Worm (Caenorhabditis elegans): ENCODE results near the gene syg-2.

syg-2 gene

DNA sequence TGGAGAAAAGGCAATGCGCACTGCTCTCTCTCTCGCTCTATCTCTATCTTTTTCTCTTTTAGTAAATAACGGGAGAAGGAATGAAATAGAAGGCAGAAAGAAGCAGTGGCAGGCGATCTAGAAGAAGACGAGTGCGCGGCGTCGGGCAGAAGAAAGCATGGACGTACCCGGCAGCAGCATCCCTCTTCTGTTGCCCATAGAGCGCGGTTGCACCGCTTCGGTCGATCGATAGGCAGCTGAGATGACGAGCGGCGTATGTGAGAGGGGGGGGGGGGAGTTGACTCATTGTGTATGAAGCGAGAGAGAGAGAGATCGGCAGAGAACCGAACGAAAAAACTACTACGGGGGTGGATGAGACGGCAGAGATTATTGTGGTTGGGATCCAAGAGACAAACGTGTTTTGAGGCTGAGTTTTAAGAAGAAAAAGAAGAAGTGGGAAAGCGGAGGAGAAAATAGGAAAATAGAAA, 53.4 kb downstream of the syg-2 start (continued):
- TF ChIP-seq ceh-91 (GFP tag; IDR thresholded peaks at IDR 0.05) (no peak), bed-2 (GFP tag; IDR thresholded peaks at IDR 0.05) (no peak), ztf-6 (GFP tag; IDR thresholded peaks at IDR 0.05) (no peak), attf-6 (GFP tag; IDR thresholded peaks at IDR 0.05) (no peak), zfh-2 (GFP tag; conservative IDR thresholded peaks at IDR 0.05) (peak; percentile 100), ztf-26 (tag; optimal IDR thresholded peaks at IDR 0.05) (peak; percentile 92), F52B5.7 (tag; optimal IDR thresholded peaks at IDR 0.05) (peak; percentile 85), dpff-1 (tag; optimal IDR thresholded peaks at IDR 0.05) (no peak), nfya-1 (tag; optimal IDR thresholded peaks at IDR 0.05; ENCODE audit: borderline replicate concordance, insufficient read depth) (no peak), F10E7.11 (tag; optimal IDR thresholded peaks at IDR 0.05) (no peak), ama-1 (optimal IDR thresholded peaks at IDR 0.05) (no peak), ama-1 (GFP tag; optimal IDR thresholded peaks at IDR 0.05) (no peak), ceh-58 (GFP tag; IDR thresholded peaks at IDR 0.05) (no peak), attf-3 (GFP tag; conservative IDR thresholded peaks at IDR 0.05) (no peak), die-1 (tag; optimal IDR thresholded peaks at IDR 0.05) (peak; percentile 52), athp-1 (tag; optimal IDR thresholded peaks at IDR 0.05) (peak; percentile 85), K12H6.12 (tag; optimal IDR thresholded peaks at IDR 0.05) (peak; percentile 98), lin-40 (tag; optimal IDR thresholded peaks at IDR 0.05) (peak; percentile 95), Y53F4B.3 (GFP tag; IDR thresholded peaks at IDR 0.05) (no peak), cebp-1 (GFP tag; IDR thresholded peaks at IDR 0.05) (peak; percentile 68), cebp-1 (tag; optimal IDR thresholded peaks at IDR 0.05) (peak; percentile 90), atf-7 (tag; optimal IDR thresholded peaks at IDR 0.05) (peak; percentile 85), nhr-120 (GFP tag; IDR thresholded peaks at IDR 0.05) (no peak), F39B2.1 (GFP tag; IDR thresholded peaks at IDR 0.05) (no peak), snpc-1.1 (tag; optimal IDR thresholded peaks at IDR 0.05; ENCODE audit: insufficient read depth) (no peak), lin-35 (GFP tag; optimal IDR thresholded peaks at IDR 0.05) (peak in 1 of 3 experiments; percentile 84), F49E8.2 (tag; optimal IDR thresholded peaks at IDR 0.05; ENCODE audit: insufficient read depth) (no peak), somi-1 (GFP tag; optimal IDR thresholded peaks at IDR 0.05) (peak; percentile 89), hsf-1 (GFP tag; IDR thresholded peaks at IDR 0.05) (no peak), B0336.3 (GFP tag; IDR thresholded peaks at IDR 0.05) (peak; percentile 89), mxl-1 (tag; optimal IDR thresholded peaks at IDR 0.05) (no peak), B0019.2 (GFP tag; conservative IDR thresholded peaks at IDR 0.05) (no peak), Y67H2A.10 (GFP tag; conservative IDR thresholded peaks at IDR 0.05) (no peak), F57A8.1 (GFP tag; optimal IDR thresholded peaks at IDR 0.05) (no peak), sdz-38 (tag; optimal IDR thresholded peaks at IDR 0.05) (no peak), efl-1 (GFP tag; optimal IDR thresholded peaks at IDR 0.05) (no peak), hrde-1 (tag; optimal IDR thresholded peaks at IDR 0.05; ENCODE audit: borderline replicate concordance) (no peak), egl-44 (GFP tag; IDR thresholded peaks at IDR 0.05) (peak; percentile 62; the same call in 1 of the 2 replicates), ztf-18 (tag; optimal IDR thresholded peaks at IDR 0.05) (peak; percentile 62), mel-28 (tag; optimal IDR thresholded peaks at IDR 0.05; ENCODE audit: borderline replicate concordance) (no peak), egrh-3 (GFP tag; IDR thresholded peaks at IDR 0.05) (peak; percentile 98)

ce11 chrX:14709591-14709990, 54.8 kb downstream of the syg-2 start:
- TF ChIP-seq nhr-27 (tag; optimal IDR thresholded peaks at IDR 0.05) (no peak), lin-40 (tag; optimal IDR thresholded peaks at IDR 0.05) (no peak), ekl-4 (GFP tag; IDR thresholded peaks at IDR 0.05) (no peak), bed-1 (GFP tag; IDR thresholded peaks at IDR 0.05) (no peak), ceh-100 (GFP tag; IDR thresholded peaks at IDR 0.05) (no peak), egl-44 (GFP tag; IDR thresholded peaks at IDR 0.05) (no peak), lir-1 (GFP tag; conservative IDR thresholded peaks at IDR 0.05) (no peak), egrh-3 (GFP tag; IDR thresholded peaks at IDR 0.05) (no peak)

Data from whole organism, young adult.